Worm (Caenorhabditis elegans): Measurements from ENCODE around the gene D1022.5.
"Not testable (repeated sequence)": the region's sequence is repeated elsewhere in the genome, so short reads cannot be mapped to it uniquely, and the experiment has no call there.

Gene D1022.5

ce11 chrII:7458706-7459105, at the start of gene D1022.5:
Gene D1022.5, minus strand, starts transcription at chrII:7458806.
- no peak for TF ChIP-seq unc-62 (GFP tag; optimal IDR thresholded peaks at IDR 0.05)

ce11 chrII:7505005-7505404, 46.4 kb upstream of the D1022.5 start, which contains the start of gene C28F5.1:
Gene C28F5.1, plus strand, starts transcription at chrII:7505305.
- no peak for TF ChIP-seq unc-62 (GFP tag; optimal IDR thresholded peaks at IDR 0.05)

DNA sequence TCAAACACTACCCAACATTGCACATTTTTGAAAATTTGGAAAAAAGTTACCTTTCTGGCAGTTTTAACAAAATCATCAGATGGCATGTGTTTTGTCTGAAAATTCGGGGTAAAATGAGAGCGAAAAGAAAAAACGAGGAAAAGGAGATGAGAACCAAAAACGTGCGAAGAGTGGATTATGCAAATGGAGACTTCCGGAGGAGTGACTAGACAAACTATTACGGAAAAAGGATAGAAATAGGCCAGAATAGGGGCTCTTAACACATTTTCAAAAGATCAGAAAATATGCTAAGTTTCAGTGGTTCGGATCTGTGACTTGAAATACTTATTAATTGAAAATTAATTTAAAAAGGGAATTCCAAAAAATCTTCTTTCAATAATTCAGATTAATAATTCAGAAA, 40.8 kb upstream of the D1022.5 start, which contains the start of gene srab-14:
srab-14 (minus strand) TSS at position 101 of the 400 bp plus-strand sequence.
- no peak for TF ChIP-seq unc-62 (GFP tag; optimal IDR thresholded peaks at IDR 0.05)

- no peak for TF ChIP-seq unc-62 (GFP tag; optimal IDR thresholded peaks at IDR 0.05)
Measured at ce11 chrII:7496070-7496469, 37.5 kb upstream of the D1022.5 start, which contains the start of gene spi-1. Gene spi-1, plus strand, starts transcription at chrII:7496247.

- no peak for TF ChIP-seq unc-62 (GFP tag; optimal IDR thresholded peaks at IDR 0.05)
Measured at ce11 chrII:7494155-7494554, 35.5 kb upstream of the D1022.5 start, which contains the start of gene R10H1.1. Gene R10H1.1, plus strand, starts transcription at chrII:7494455.

DNA sequence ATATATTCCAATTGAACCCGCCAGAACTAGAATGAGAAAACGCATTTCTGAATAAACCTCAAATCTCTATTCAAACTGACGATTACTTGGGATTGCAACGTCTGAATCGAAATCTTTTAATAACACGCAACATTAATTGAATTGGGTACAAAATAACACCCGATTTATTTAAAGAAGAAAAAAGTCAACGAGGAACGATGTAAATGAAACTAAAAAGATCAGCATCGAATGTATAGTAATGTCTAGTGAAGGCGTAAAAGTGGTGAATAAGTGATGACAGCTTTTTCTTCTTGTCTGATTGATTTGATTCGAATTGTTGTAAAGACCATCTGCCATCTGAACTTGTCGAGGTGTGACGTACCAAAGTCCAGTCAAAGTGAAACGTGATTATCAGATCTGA, 35.0 kb upstream of the D1022.5 start, which contains the start of gene nas-23:
nas-23 (minus strand) TSS at position 101 of the 400 bp plus-strand sequence.
- no peak for TF ChIP-seq unc-62 (GFP tag; optimal IDR thresholded peaks at IDR 0.05)

DNA sequence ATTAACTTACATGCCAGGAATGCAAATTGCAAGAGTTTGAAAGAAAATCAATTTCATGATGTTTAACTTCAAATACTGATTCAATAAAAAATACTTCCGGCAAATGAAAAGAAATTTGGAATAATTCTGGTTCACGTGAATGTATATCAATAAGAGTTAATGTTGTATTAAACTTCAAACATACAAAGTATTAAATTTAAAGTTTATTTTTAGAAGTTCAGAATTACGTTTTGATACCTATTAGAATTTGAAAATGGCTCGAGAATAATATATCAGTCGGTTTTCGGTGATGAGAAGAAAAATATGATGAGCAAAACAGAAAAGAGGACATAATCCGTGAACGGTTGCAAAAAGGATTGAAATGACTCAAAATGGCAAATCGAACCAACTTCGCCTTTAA, 31.0 kb upstream of the D1022.5 start, which contains the start of gene D1022.9:
D1022.9 (minus strand) TSS at position 101 of the 400 bp plus-strand sequence.
- no peak for TF ChIP-seq unc-62 (GFP tag; optimal IDR thresholded peaks at IDR 0.05)

DNA sequence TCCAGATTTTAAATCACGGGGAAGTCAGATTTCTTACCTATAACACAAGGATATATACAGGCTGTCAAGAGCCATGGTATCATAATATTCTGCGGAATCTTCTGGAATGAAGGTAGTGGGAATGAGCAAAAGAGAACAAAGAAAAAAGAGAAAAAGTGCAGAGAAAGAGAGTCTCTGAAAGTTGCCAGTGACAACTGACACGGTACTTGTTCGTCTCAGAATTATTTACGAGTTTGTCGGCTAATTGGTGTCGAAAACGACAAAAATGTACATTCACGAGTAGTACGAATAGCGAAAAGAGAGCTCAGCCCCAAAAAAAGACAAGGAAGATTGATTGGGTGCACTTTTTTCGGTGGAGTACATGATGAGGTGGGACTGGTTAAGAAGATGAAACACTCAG, 24.4 kb upstream of the D1022.5 start, which contains the start of gene cah-2:
cah-2 (minus strand) TSS at position 101 of the 400 bp plus-strand sequence.
- TF ChIP-seq unc-62 (GFP tag; optimal IDR thresholded peaks at IDR 0.05), result no peak

- TF ChIP-seq unc-62 (GFP tag; optimal IDR thresholded peaks at IDR 0.05), result no peak
Measured at ce11 chrII:7478487-7479234, 20.1 kb upstream of the D1022.5 start, which contains the start of the genes aka-1 and ubc-6. Gene aka-1, minus strand, starts transcription at chrII:7478537. Gene ubc-6, plus strand, starts transcription at chrII:7479187.

- no peak for TF ChIP-seq unc-62 (GFP tag; optimal IDR thresholded peaks at IDR 0.05)
Measured at ce11 chrII:7469318-7469717, 10.7 kb upstream of the D1022.5 start.

- no peak for TF ChIP-seq unc-62 (GFP tag; optimal IDR thresholded peaks at IDR 0.05)
Measured at ce11 chrII:7465519-7465918, 6.9 kb upstream of the D1022.5 start, which contains the start of gene sro-1. Gene sro-1, minus strand, starts transcription at chrII:7465619.

ce11 chrII:7459205-7459604, 599 bp upstream of the D1022.5 start, which contains the start of gene D1022.2:
Gene D1022.2, plus strand, starts transcription at chrII:7459505.
- no peak for TF ChIP-seq unc-62 (GFP tag; optimal IDR thresholded peaks at IDR 0.05)

DNA sequence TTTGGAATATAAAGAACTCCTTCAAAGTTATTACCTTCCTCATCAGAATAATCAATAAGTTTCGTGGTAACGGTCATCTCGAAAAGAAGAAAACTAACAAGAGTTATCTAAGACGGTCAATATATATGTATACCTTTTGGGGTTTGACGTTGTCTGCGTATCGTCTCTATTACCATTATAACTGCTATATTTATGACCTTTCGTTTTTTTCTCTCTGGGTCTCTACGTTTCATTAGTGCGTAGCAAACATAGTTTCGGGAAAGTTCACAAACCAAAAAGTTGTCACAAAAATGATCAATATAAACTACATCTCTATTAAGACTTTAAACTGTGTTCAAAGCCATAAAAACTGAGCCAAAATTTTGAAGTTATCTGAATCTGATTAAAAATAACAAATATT, 1.4 kb downstream of the D1022.5 start, which contains the start of gene D1022.4:
D1022.4 (minus strand) TSS at position 83 of the 400 bp plus-strand sequence.
- TF ChIP-seq unc-62 (GFP tag; optimal IDR thresholded peaks at IDR 0.05), result no peak

DNA sequence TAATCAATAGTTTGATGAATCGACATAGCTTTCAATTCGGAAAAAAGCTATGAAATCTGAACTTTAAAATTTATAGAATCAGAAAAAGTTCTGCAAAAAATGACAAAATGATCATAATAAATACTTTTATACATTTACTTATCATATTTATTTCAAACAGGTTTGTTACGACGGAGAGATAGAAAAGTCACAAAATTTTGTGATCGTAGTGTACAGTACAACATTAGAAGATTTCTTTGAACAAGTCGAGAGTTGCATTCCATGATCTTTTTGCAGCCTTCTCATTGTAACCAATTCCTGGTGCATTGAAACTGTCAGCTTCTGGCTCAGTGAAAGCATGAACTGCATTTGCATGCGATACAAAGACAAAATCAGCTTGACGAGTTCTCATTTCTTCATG, 2.4 kb downstream of the D1022.5 start, which contains the start of gene D1022.3:
D1022.3 (minus strand) TSS at position 101 of the 400 bp plus-strand sequence.
- no peak for TF ChIP-seq unc-62 (GFP tag; optimal IDR thresholded peaks at IDR 0.05)

DNA sequence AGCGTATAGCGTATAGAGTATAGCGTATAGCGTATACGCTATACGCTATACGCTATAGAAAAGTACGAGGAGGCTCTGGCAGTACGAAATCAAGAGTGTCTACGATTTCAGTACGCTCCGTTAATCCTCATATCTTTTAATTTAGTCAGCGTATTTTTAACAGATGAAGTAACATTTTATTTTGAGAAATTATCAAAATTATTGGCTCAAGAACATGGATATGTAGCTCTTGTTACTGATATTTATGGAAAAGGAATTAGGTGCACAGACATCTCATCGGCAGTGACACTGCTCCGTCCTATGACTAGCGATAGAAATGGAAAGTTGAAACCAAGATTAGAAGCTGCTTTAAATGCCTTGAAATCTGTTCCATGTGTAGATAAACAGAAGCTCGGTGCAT, 23.6 kb downstream of the D1022.5 start, which contains the start of gene K02A2.1:
K02A2.1 (plus strand) TSS at position 301 of the 400 bp plus-strand sequence.
- not testable (repeated sequence) for TF ChIP-seq unc-62 (GFP tag; optimal IDR thresholded peaks at IDR 0.05)

- TF ChIP-seq unc-62 (GFP tag; optimal IDR thresholded peaks at IDR 0.05), result no peak
Measured at ce11 chrII:7434182-7434581, 24.4 kb downstream of the D1022.5 start, which contains the start of gene kcc-3. Gene kcc-3, minus strand, starts transcription at chrII:7434282.

All from whole organism, dauer.